Fruit fly (Drosophila melanogaster) whole organism, wandering third instar larva: ENCODE measurements around the gene Rap1.

Experiments used
- Abd-B ChIP-seq: fragments of >200 bp; optimal IDR thresholded peaks from 2 replicates; lab custom pipeline; 2017; ENCODE audit warnings: missing biosample characterization, missing genetic modification characterization
- CG9705 ChIP-seq: fragments of 200-800 bp; sonication (Bioruptor generic); optimal IDR thresholded peaks from 2 replicates; lab custom pipeline; 2018; ENCODE audit warnings: missing biosample characterization, mild to moderate bottlenecking, missing genetic modification characterization
- CrebA ChIP-seq: fragments of 200-800 bp; sonication (Bioruptor generic); optimal IDR thresholded peaks from 2 replicates; lab custom pipeline; 2016; ENCODE audit warnings: missing biosample characterization, mild to moderate bottlenecking, missing genetic modification characterization, borderline replicate concordance
- Dfd ChIP-seq: fragments of >200 bp; optimal IDR thresholded peaks from 2 replicates; lab custom pipeline; 2017; ENCODE audit warnings: missing biosample characterization, missing genetic modification characterization
- Dif ChIP-seq: fragments of 200-275, 200-300 bp; sonication (Bioruptor generic); optimal IDR thresholded peaks from 2 replicates; lab custom pipeline; 2018; ENCODE audit warnings: missing biosample characterization, missing genetic modification characterization; ENCODE audit not compliant: partially characterized antibody
- HLH106 ChIP-seq: fragments of 200-800 bp; optimal IDR thresholded peaks from 3 replicates; lab custom pipeline; 2019; ENCODE audit warnings: missing biosample characterization, mild to moderate bottlenecking, missing genetic modification characterization, moderate library complexity
- Hnf4 ChIP-seq: fragments of 200-800 bp; sonication (Bioruptor generic); optimal IDR thresholded peaks from 2 replicates; lab custom pipeline; 2016; ENCODE audit warnings: missing biosample characterization, mild to moderate bottlenecking, missing genetic modification characterization
- Hr78 ChIP-seq: fragments of >200 bp; optimal IDR thresholded peaks from 2 replicates; lab custom pipeline; 2017; ENCODE audit warnings: missing biosample characterization, missing genetic modification characterization
- Hr83 ChIP-seq: fragments of 200-300 bp; sonication (Bioruptor generic); optimal IDR thresholded peaks from 2 replicates; lab custom pipeline; 2016; ENCODE audit warnings: missing biosample characterization, mild to moderate bottlenecking, missing genetic modification characterization, moderate library complexity; ENCODE audit not compliant: poor library complexity, severe bottlenecking
- Jra ChIP-seq: sonication (Bioruptor generic); optimal IDR thresholded peaks from 2 replicates; lab custom pipeline; 2016; ENCODE audit warnings: missing biosample characterization, missing genetic modification characterization
- Mio ChIP-seq: sonication (Bioruptor generic); optimal IDR thresholded peaks from 2 replicates; lab custom pipeline; 2016; ENCODE audit warnings: missing biosample characterization, missing genetic modification characterization
- Myc ChIP-seq: fragments of >200 bp; optimal IDR thresholded peaks from 2 replicates; lab custom pipeline; 2017
- N ChIP-seq: fragments of >200 bp; optimal IDR thresholded peaks from 2 replicates; lab custom pipeline; 2018; ENCODE audit warnings: missing biosample characterization, missing external identifiers, missing genetic modification characterization
- OdsH ChIP-seq: fragments of 200-800 bp; sonication (Bioruptor generic); optimal IDR thresholded peaks from 2 replicates; lab custom pipeline; 2016; ENCODE audit warnings: missing biosample characterization, mild to moderate bottlenecking, missing genetic modification characterization
- Rel ChIP-seq, 2 experiments: fragments of 200-800 bp; sonication (Bioruptor generic) in 1 of 2; optimal IDR thresholded peaks; 2 replicates in 1 of 2; 3 replicates in 1 of 2; lab custom pipeline; 2016 to 2019; ENCODE audit warnings: mild to moderate bottlenecking in 2 of 2, missing biosample characterization in 2 of 2, missing genetic modification characterization in 2 of 2, moderate library complexity in 1 of 2
- Sp1 ChIP-seq: fragments of 200-800 bp; sonication (Bioruptor generic); optimal IDR thresholded peaks from 3 replicates; lab custom pipeline; 2019; ENCODE audit warnings: missing biosample characterization, mild to moderate bottlenecking, missing genetic modification characterization, moderate library complexity
- Vsx2 ChIP-seq: fragments of 200-300, 225-300 bp; sonication (Bioruptor generic); optimal IDR thresholded peaks from 2 replicates; lab custom pipeline; 2018; ENCODE audit warnings: missing biosample characterization, missing genetic modification characterization; ENCODE audit not compliant: partially characterized antibody
- br ChIP-seq: fragments of 200-800 bp; sonication (Bioruptor generic); optimal IDR thresholded peaks from 2 replicates; lab custom pipeline; 2016; ENCODE audit warnings: missing biosample characterization, missing genetic modification characterization
- brk ChIP-seq: fragments of 200-800 bp; sonication (Bioruptor generic); optimal IDR thresholded peaks from 2 replicates; lab custom pipeline; 2016; ENCODE audit warnings: missing biosample characterization, mild to moderate bottlenecking, missing genetic modification characterization
- dl ChIP-seq, 2 experiments: fragments of 175-275, 200-275 bp in 1 of 2; fragments of 200-275 bp in 1 of 2; sonication (Bioruptor generic); optimal IDR thresholded peaks; lab custom pipeline; 2018; ENCODE audit warnings: mild to moderate bottlenecking in 2 of 2, missing biosample characterization in 2 of 2, missing genetic modification characterization in 2 of 2, moderate library complexity in 2 of 2; ENCODE audit not compliant: partially characterized antibody in 2 of 2, insufficient read depth in 1 of 2
- dmrt93B ChIP-seq: fragments of 200-800 bp; sonication (Bioruptor generic); optimal IDR thresholded peaks from 2 replicates; lab custom pipeline; 2018; ENCODE audit warnings: missing biosample characterization, mild to moderate bottlenecking, missing genetic modification characterization
- dsf ChIP-seq: sonication (Bioruptor generic); optimal IDR thresholded peaks from 2 replicates; lab custom pipeline; 2016; ENCODE audit warnings: missing biosample characterization, missing genetic modification characterization, borderline replicate concordance
- ey ChIP-seq: fragments of 200-800 bp; sonication (Bioruptor generic); optimal IDR thresholded peaks from 2 replicates; lab custom pipeline; 2016; ENCODE audit warnings: missing biosample characterization, missing genetic modification characterization
- foxo ChIP-seq, 2 experiments: fragments of 200-800 bp; sonication (Bioruptor generic); optimal IDR thresholded peaks; 2 replicates in 1 of 2; 3 replicates in 1 of 2; lab custom pipeline; 2016 to 2017; ENCODE audit warnings: missing biosample characterization in 2 of 2, missing genetic modification characterization in 2 of 2
- fru ChIP-seq: fragments of 200-800 bp; sonication (Bioruptor generic); optimal IDR thresholded peaks from 3 replicates; lab custom pipeline; 2016; ENCODE audit warnings: missing biosample characterization, mild to moderate bottlenecking, missing genetic modification characterization
- h ChIP-seq: fragments of 200-800 bp; sonication (Bioruptor generic); optimal IDR thresholded peaks from 3 replicates; lab custom pipeline; 2016; ENCODE audit warnings: missing biosample characterization, mild to moderate bottlenecking, missing genetic modification characterization
- jim ChIP-seq: fragments of 175-275, 200-325 bp; sonication (Bioruptor generic); optimal IDR thresholded peaks from 2 replicates; lab custom pipeline; 2016; ENCODE audit warnings: missing biosample characterization, mild to moderate bottlenecking, missing genetic modification characterization
- pan ChIP-seq: fragments of >200 bp; optimal IDR thresholded peaks from 2 replicates; lab custom pipeline; 2017
- psq ChIP-seq: fragments of 200-800 bp; sonication (Bioruptor generic); optimal IDR thresholded peaks from 3 replicates; lab custom pipeline; 2017; ENCODE audit warnings: missing biosample characterization, mild to moderate bottlenecking, missing genetic modification characterization, moderate library complexity
- rgr ChIP-seq: fragments of 200-800 bp; sonication (Bioruptor generic); optimal IDR thresholded peaks from 3 replicates; lab custom pipeline; 2016; ENCODE audit warnings: missing biosample characterization, mild to moderate bottlenecking, missing genetic modification characterization
- sv ChIP-seq: fragments of 200-800 bp; sonication (Bioruptor generic); optimal IDR thresholded peaks from 3 replicates; lab custom pipeline; 2016; ENCODE audit warnings: missing biosample characterization, missing genetic modification characterization
- tai ChIP-seq: sonication (Bioruptor generic); optimal IDR thresholded peaks from 2 replicates; lab custom pipeline; 2016; ENCODE audit warnings: missing biosample characterization, missing genetic modification characterization
- woc ChIP-seq: sonication (Bioruptor generic); optimal IDR thresholded peaks from 2 replicates; lab custom pipeline; 2016; ENCODE audit warnings: missing biosample characterization, mild to moderate bottlenecking, missing genetic modification characterization

Rap1 gene

DNA sequence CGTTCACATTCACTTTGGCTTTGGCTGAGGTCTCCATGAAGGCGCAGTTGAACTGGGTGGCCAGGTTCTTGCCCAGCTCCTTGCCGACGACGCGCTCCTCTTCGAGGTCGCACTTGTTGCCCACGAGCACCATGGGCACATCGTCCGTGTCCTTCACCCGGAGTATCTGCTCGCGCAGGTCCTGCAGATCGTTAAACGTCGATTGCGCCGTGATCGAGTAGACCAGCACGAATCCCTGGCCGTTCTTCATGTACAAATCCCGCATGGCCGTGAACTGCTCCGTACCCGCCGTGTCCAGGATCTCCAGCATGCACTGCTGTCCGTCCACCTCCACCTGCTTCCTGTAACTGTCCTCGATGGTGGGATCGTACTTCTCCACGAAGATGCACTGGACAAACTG lies 1.3 kb downstream of the Rap1 start:
- TF ChIP-seq Dfd, result no peak

DNA sequence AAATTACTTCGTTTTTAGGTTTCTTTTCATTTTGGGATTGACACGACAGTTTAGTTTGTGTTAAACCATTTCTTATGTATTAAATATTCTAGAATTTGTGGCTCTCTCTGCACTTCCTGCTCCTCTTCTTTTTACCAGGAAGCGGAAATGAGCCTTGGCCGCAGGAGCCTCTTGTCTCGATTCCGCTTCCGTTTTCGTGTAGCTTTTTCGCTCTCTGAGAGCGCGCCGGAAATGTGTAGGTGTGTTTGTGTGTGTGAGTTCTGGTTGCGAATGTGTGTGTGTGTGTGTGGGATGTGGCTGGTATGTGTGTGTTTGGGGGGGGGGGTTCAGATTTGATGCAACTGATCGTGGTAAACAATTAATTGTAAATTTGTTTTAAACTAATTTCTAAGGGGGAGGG lies 2.5 kb downstream of the Rap1 start:
- TF ChIP-seq rgr, result peak; percentile 8
- TF ChIP-seq HLH106, result peak; percentile 17
- TF ChIP-seq Rel (GFP tag; optimal IDR thresholded peaks at IDR 0.05; lab: Kevin White, UChicago), result no peak
- no peak for TF ChIP-seq Rel (tag; optimal IDR thresholded peaks at IDR 0.05; lab: Kevin White, UChicago)
- TF ChIP-seq Sp1 (GFP tag; lab: Kevin White, UChicago), result peak; percentile 22
- TF ChIP-seq CG9705 (GFP tag; lab: Kevin White, UChicago), result peak; percentile 8
- peak; percentile 53 for TF ChIP-seq Hr83 (GFP tag; lab: Kevin White, UChicago)
- peak; percentile 5 for TF ChIP-seq Dfd
- TF ChIP-seq Hr78 (GFP tag; lab: Kevin White, UChicago), result no peak

dm6 chr3L:1856467-1857350 lies 5.3 kb downstream of the Rap1 start, which contains the start of gene CG12024:
CG12024 (plus strand) TSS chr3L:1857165.
- peak; percentile 60 for TF ChIP-seq br
- TF ChIP-seq CrebA, result no peak
- no peak for TF ChIP-seq Abd-B (GFP tag; lab: Kevin White, UChicago)
- no peak for TF ChIP-seq Dif (GFP tag; lab: Kevin White, UChicago)
- peak; percentile 75 for TF ChIP-seq fru (GFP tag; lab: Kevin White, UChicago)
- TF ChIP-seq rgr, result peak; percentile 62
- peak; percentile 77 for TF ChIP-seq HLH106
- peak; percentile 62 for TF ChIP-seq Hnf4 (GFP tag; lab: Kevin White, UChicago)
- peak; percentile 47 for TF ChIP-seq dsf (GFP tag; lab: Kevin White, UChicago)
- TF ChIP-seq dmrt93B (GFP tag; lab: Kevin White, UChicago), result peak; percentile 56
- TF ChIP-seq tai (GFP tag; lab: Kevin White, UChicago), result no peak
- no peak for TF ChIP-seq Sp1 (GFP tag; lab: Kevin White, UChicago)
- peak; percentile 85 for TF ChIP-seq N
- TF ChIP-seq foxo (GFP tag; optimal IDR thresholded peaks at IDR 0.05; lab: Kevin White, UChicago), result peak in 1 of 2 experiments; percentile 79
- peak; percentile 68 for TF ChIP-seq ey (GFP tag; lab: Kevin White, UChicago)
- no peak for TF ChIP-seq Mio (GFP tag; lab: Kevin White, UChicago)
- peak; percentile 70 for TF ChIP-seq Jra (GFP tag; lab: Kevin White, UChicago)
- peak; percentile 41 for TF ChIP-seq psq (GFP tag; lab: Kevin White, UChicago)
- no peak for TF ChIP-seq Rel (GFP tag; optimal IDR thresholded peaks at IDR 0.05; lab: Kevin White, UChicago)
- TF ChIP-seq Rel (tag; optimal IDR thresholded peaks at IDR 0.05; lab: Kevin White, UChicago), result peak; percentile 98
- peak; percentile 64 for TF ChIP-seq CG9705 (GFP tag; lab: Kevin White, UChicago)
- peak; percentile 58 for TF ChIP-seq brk
- peak; percentile 42 for TF ChIP-seq OdsH
- TF ChIP-seq Hr78 (GFP tag; lab: Kevin White, UChicago), result no peak
- peak; percentile 55 for TF ChIP-seq h (GFP tag; lab: Kevin White, UChicago)
- TF ChIP-seq woc (GFP tag; lab: Kevin White, UChicago), result peak; percentile 70
- TF ChIP-seq sv (GFP tag; lab: Kevin White, UChicago), result peak; percentile 53
- TF ChIP-seq Myc (lab: Kevin White, UChicago), result peak; percentile 51

DNA sequence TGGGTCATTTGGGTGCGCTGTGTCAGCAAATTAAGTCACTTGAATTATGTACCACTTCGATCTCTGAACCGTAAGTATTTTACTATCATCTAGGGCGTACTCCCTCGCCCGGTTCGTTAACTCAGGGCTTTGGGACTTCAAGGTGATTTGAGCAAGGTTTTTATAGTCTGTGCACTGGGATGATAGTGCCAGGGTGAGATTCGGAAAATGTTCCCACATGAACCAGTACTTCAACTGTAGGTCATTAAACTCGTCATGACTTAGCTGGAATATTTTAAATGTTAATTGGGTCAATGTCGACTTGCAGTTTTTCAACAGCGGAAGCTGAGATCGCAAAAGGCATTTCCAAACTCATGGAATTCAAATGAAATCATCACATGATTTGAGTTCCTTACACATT lies 6.5 kb downstream of the Rap1 start, which contains the start of gene CNMa:
Gene CNMa (minus strand): TSS at position 101 of the 400 bp plus-strand sequence.
- TF ChIP-seq ey (GFP tag; lab: Kevin White, UChicago), result no peak
- TF ChIP-seq CG9705 (GFP tag; lab: Kevin White, UChicago), result no peak
- no peak for TF ChIP-seq dl (GFP tag; optimal IDR thresholded peaks at IDR 0.05; lab: Kevin White, UChicago; ENCODE audit: insufficient read depth in 1 of 2, partially characterized antibody in 2 of 2)
- no peak for TF ChIP-seq Dfd
- no peak for TF ChIP-seq pan (lab: Kevin White, UChicago)
- no peak for TF ChIP-seq Vsx2 (GFP tag; lab: Kevin White, UChicago)
- TF ChIP-seq jim (GFP tag; lab: Kevin White, UChicago), result no peak
- no peak for TF ChIP-seq fru (GFP tag; lab: Kevin White, UChicago)
